Worm (Caenorhabditis elegans): ENCODE results near the gene ncx-5.
A peak's percentile ranks its signal among the peaks of the same experiment; 100 is the strongest.

ncx-5 gene

DNA sequence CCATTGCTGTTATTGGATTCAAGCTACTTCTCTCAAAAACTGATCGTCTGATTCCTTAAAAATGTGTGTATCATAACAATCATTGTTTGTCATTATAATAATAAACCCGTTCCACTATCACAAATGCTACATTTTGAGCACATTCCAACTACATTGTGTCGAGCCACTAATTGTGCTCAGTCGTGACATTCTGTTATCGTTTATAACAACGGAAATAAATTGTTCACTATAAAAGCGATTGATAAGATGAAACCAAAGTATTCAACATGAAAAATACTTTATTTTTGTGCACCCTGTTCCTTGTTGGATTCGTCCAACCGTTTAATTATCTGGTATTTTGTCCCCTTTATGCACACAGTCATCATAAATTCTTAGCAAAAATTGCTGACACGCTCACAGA, 3.3 kb upstream of the ncx-5 start, which contains the start of gene ugt-33:
TSS of gene ugt-33 (plus strand) at position 260 of the 400 bp plus-strand sequence.
- TF ChIP-seq elt-2 (tag; optimal IDR thresholded peaks at IDR 0.05) (peak; percentile 57), dsc-1 (tag; optimal IDR thresholded peaks at IDR 0.05) (no peak), lin-13 (GFP tag; optimal IDR thresholded peaks at IDR 0.05) (no peak), lin-35 (GFP tag; optimal IDR thresholded peaks at IDR 0.05) (peak in 1 of 2 experiments; percentile 24)

DNA sequence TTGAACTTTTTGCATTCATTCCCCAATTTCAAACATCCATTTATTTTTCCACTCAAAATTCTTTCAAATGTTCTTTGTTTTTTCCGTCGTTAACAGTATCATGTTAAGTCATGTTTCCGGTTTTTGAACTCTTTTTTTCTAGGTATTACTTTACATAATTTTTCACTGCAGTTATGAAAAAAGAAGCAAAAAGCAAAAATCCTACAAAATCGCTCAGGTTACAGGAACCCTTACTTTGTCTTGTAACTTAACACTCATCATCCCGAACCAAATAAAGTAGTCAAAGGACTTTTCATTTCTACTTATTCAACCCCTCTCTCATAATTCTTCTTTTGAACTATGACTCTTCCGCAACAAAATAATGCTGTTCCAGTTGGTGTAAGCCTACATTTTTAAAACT, 1.5 kb upstream of the ncx-5 start, which contains the start of gene aqp-5:
TSS of gene aqp-5 (plus strand) at position 301 of the 400 bp plus-strand sequence.
- TF ChIP-seq elt-2 (tag; optimal IDR thresholded peaks at IDR 0.05) (no peak), C16A3.4 (tag; optimal IDR thresholded peaks at IDR 0.05) (no peak), ets-5 (GFP tag; IDR thresholded peaks at IDR 0.05) (no peak), rnt-1 (tag; optimal IDR thresholded peaks at IDR 0.05) (no peak), lir-3 (tag; optimal IDR thresholded peaks at IDR 0.05; ENCODE audit: poor library complexity) (no peak), ces-1 (GFP tag; optimal IDR thresholded peaks at IDR 0.05) (no peak), Y116A8C.19 (tag; optimal IDR thresholded peaks at IDR 0.05; ENCODE audit: borderline replicate concordance) (no peak), unc-98 (GFP tag; IDR thresholded peaks at IDR 0.05) (no peak), efl-1 (optimal IDR thresholded peaks at IDR 0.05) (no peak), efl-1 (GFP tag; optimal IDR thresholded peaks at IDR 0.05 in 1 of 2) (no peak), nhr-71 (tag; optimal IDR thresholded peaks at IDR 0.05) (no peak), F16B12.6 (tag; optimal IDR thresholded peaks at IDR 0.05) (no peak), unc-130 (tag; optimal IDR thresholded peaks at IDR 0.05) (no peak)

DNA sequence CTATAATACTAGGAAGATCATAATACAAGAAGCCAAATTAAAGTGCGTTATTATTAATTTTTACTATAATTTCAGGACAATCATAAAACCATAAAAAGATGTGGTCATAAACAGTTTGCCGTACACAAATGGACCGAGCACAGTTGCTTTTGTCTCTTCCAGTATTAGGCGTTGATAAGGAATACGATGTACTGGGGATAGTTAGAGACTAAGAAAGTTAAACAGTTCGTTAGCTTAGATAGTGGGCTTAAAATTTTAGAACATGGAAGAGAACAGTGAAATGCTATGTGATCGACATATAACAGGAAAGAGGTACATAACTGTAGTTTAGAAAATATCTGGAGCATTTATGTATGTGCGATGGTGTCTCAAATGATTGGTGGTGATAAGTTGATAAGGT, 4.5 kb downstream of the ncx-5 start:
- TF ChIP-seq nhr-77 (tag; optimal IDR thresholded peaks at IDR 0.05) (no peak), elt-2 (tag; optimal IDR thresholded peaks at IDR 0.05) (peak; percentile 45), pag-3 (tag; optimal IDR thresholded peaks at IDR 0.05; ENCODE audit: borderline replicate concordance, insufficient read depth) (no peak), unc-30 (tag; optimal IDR thresholded peaks at IDR 0.05) (no peak), mab-9 (GFP tag; IDR thresholded peaks at IDR 0.05) (no peak), irx-1 (tag; optimal IDR thresholded peaks at IDR 0.05) (no peak), dsc-1 (tag; optimal IDR thresholded peaks at IDR 0.05) (no peak)

DNA sequence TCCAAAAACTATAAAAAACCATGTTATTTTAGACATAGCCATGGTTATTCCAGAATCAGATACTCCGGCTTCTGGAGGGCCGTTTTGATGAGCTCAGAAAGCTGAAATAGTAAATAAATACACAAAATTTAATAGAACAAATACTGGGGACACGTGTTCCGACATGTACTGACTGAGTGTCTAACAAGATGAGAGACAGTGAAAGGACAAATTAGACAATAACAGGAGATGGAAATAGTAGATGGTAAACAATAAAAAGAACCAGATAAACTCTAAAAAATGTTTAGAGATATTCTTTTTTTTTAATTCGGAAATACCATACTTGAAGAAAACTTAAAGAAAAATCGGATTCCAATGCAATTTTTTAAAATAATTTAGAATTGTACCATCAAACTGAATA, 5.3 kb downstream of the ncx-5 start, which contains the start of gene Y32F6B.1:
TSS of gene Y32F6B.1 (minus strand) at position 101 of the 400 bp plus-strand sequence.
- TF ChIP-seq rnt-1 (tag; optimal IDR thresholded peaks at IDR 0.05) (no peak), ets-5 (GFP tag; IDR thresholded peaks at IDR 0.05) (no peak), unc-62 (GFP tag; optimal IDR thresholded peaks at IDR 0.05) (no peak), fkh-10 (GFP tag; optimal IDR thresholded peaks at IDR 0.05) (no peak), lin-39 (tag; optimal IDR thresholded peaks at IDR 0.05) (no peak), snu-23 (GFP tag; optimal IDR thresholded peaks at IDR 0.05) (no peak), ceh-82 (tag; optimal IDR thresholded peaks at IDR 0.05) (no peak), pag-3 (tag; optimal IDR thresholded peaks at IDR 0.05; ENCODE audit: borderline replicate concordance, insufficient read depth) (no peak), aha-1 (tag; optimal IDR thresholded peaks at IDR 0.05) (no peak), nhr-19 (GFP tag; conservative IDR thresholded peaks at IDR 0.05) (no peak), Y116A8C.19 (tag; optimal IDR thresholded peaks at IDR 0.05; ENCODE audit: borderline replicate concordance) (no peak), sptf-1 (tag; optimal IDR thresholded peaks at IDR 0.05) (no peak), lsy-2 (tag; optimal IDR thresholded peaks at IDR 0.05) (no peak), dsc-1 (tag; optimal IDR thresholded peaks at IDR 0.05) (no peak), egl-27 (tag; optimal IDR thresholded peaks at IDR 0.05) (no peak), C34B4.2 (tag; optimal IDR thresholded peaks at IDR 0.05) (no peak), jun-1 (tag; optimal IDR thresholded peaks at IDR 0.05) (no peak), mef-2 (tag; optimal IDR thresholded peaks at IDR 0.05) (no peak), isw-1 (GFP tag; IDR thresholded peaks at IDR 0.05) (no peak)

DNA sequence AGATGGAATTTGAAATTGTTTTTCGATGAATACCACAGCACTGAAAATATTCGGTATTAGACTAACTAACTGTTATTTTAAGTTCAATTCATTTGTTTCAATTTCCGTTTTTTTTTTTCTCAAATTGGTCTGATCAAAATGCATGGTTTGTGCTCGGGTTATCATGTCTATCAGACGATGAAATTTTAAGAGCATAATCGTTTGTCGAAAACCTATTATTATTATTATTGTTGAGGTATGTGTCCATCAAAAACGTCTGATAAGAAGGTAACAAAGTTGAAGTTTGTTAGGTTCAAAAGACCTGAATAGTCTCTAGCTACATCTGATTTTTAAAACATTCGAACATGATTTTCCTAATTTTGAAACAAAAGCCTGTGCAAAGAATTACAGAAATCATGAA, 5.9 kb downstream of the ncx-5 start:
- TF ChIP-seq nhr-12 (tag; optimal IDR thresholded peaks at IDR 0.05): no peak
- TF ChIP-seq hlh-4 (tag; optimal IDR thresholded peaks at IDR 0.05): no peak
- no peak for TF ChIP-seq C04F5.9 (tag; optimal IDR thresholded peaks at IDR 0.05)
- no peak for TF ChIP-seq irx-1 (tag; optimal IDR thresholded peaks at IDR 0.05)
- no peak for TF ChIP-seq nhr-20 (tag; optimal IDR thresholded peaks at IDR 0.05)
- TF ChIP-seq hpl-2 (GFP tag; optimal IDR thresholded peaks at IDR 0.05): no peak
- TF ChIP-seq ceh-88 (GFP tag; IDR thresholded peaks at IDR 0.05): no peak
- TF ChIP-seq hlh-17 (GFP tag; optimal IDR thresholded peaks at IDR 0.05; ENCODE audit: borderline replicate concordance): no peak
- TF ChIP-seq aly-2 (tag; optimal IDR thresholded peaks at IDR 0.05): no peak
- TF ChIP-seq swsn-7 (tag; optimal IDR thresholded peaks at IDR 0.05): no peak
- no peak for TF ChIP-seq blmp-1 (tag; optimal IDR thresholded peaks at IDR 0.05)
- TF ChIP-seq unc-30 (tag; optimal IDR thresholded peaks at IDR 0.05): no peak
- TF ChIP-seq tlp-1 (tag; optimal IDR thresholded peaks at IDR 0.05): no peak
- no peak for TF ChIP-seq fkh-10 (GFP tag; optimal IDR thresholded peaks at IDR 0.05)
- no peak for TF ChIP-seq egl-13 (tag; optimal IDR thresholded peaks at IDR 0.05)
- peak; percentile 63 for TF ChIP-seq elt-2 (tag; optimal IDR thresholded peaks at IDR 0.05)

All from whole organism, L1 larva.